Worm (Caenorhabditis elegans) whole organism, mixed stage, embryonic: ENCODE measurements around the gene mgrn-1.

Experiments used
- elt-3 ChIP-seq: fragments of 150-350 bp; optimal IDR thresholded peaks from 2 replicates; lab custom pipeline; 2014; ENCODE audit warnings: missing biosample characterization, missing genetic modification characterization
- lin-32 ChIP-seq: fragments of 200-800 bp; sonication (Bioruptor generic); optimal IDR thresholded peaks from 2 replicates; lab custom pipeline; 2018; ENCODE audit warnings: mild to moderate bottlenecking, missing genetic modification characterization, missing compliant biosample characterization
- lsy-2 ChIP-seq: fragments of 150-350 bp; optimal IDR thresholded peaks from 2 replicates; lab custom pipeline; 2014; ENCODE audit warnings: missing biosample characterization, missing genetic modification characterization
- mep-1 ChIP-seq: fragments of 150-350 bp; optimal IDR thresholded peaks from 2 replicates; lab custom pipeline; 2017; ENCODE audit warnings: missing biosample characterization, missing genetic modification reagents, missing genetic modification characterization, inconsistent platforms
- nhr-28 ChIP-seq: fragments of 150-350 bp; optimal IDR thresholded peaks from 2 replicates; lab custom pipeline; 2014; ENCODE audit warnings: missing biosample characterization, missing genetic modification characterization
- unc-62 ChIP-seq: fragments of 150-350 bp; optimal IDR thresholded peaks from 2 replicates; lab custom pipeline; 2014; ENCODE audit warnings: missing biosample characterization, missing genetic modification reagents, missing genetic modification characterization

DNA sequence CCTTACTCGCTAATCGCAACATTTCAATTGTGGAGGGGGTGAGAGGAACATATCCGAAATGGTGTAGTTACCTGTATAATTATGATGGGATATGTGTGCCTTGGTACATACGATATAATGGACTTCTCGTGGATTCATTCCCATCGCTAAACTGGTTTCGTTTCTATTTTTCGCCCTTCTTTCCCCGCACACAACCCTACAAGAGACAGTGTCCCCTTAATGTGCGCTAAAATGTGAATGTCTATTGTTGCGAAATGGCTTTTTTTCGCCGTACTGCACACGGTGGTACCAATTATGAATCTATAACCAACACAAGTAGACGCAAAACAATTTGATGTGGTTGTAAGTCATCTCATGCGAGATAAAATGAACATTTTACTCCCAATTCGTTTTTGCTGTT lies 17.9 kb upstream of the mgrn-1 start:
- TF ChIP-seq lsy-2 (no peak), unc-62 (GFP tag; lab: Kevin White, UChicago) (no peak), elt-3 (no peak), mep-1 (tag; lab: Kevin White, UChicago) (no peak), nhr-28 (tag; lab: Kevin White, UChicago) (no peak), lin-32 (GFP tag; lab: Kevin White, UChicago) (no peak)
